Fruit fly (Drosophila melanogaster) whole organism, embryonic: ENCODE results near the gene dimm.

ENCODE experiments used
- ATbp ChIP-seq: fragments of 200-800 bp; sonication (Bioruptor generic); optimal IDR thresholded peaks from 2 replicates; lab custom pipeline; 2017; ENCODE audit warnings: missing biosample characterization, mild to moderate bottlenecking, missing genetic modification characterization, missing genetic modification reagents
- Bteb2 ChIP-seq: fragments of 200-800 bp; sonication (Bioruptor generic); optimal IDR thresholded peaks from 2 replicates; lab custom pipeline; 2016; ENCODE audit warnings: missing biosample characterization, missing genetic modification characterization
- CG10209 ChIP-seq: fragments of 200-800 bp; sonication (Bioruptor generic); optimal IDR thresholded peaks from 3 replicates; lab custom pipeline; 2017; ENCODE audit warnings: missing biosample characterization, mild to moderate bottlenecking, missing genetic modification characterization, missing genetic modification reagents
- CG11456 ChIP-seq: fragments of 200-800 bp; sonication (Bioruptor generic); IDR thresholded peaks from 3 replicates; pipeline ENCODE4 v1.3.6; 2022; ENCODE audit warnings: missing biosample characterization, missing genetic modification characterization
- CG11560 ChIP-seq: fragments of 200-800 bp; sonication (Bioruptor generic); IDR thresholded peaks from 3 replicates; pipeline ENCODE4 v1.3.6; 2022; ENCODE audit warnings: missing biosample characterization, missing genetic modification characterization
- CG12219 ChIP-seq: fragments of 200-800 bp; sonication (Bioruptor generic); optimal IDR thresholded peaks from 3 replicates; lab custom pipeline; 2018; ENCODE audit warnings: missing biosample characterization, mild to moderate bottlenecking, missing genetic modification characterization
- CG1233 ChIP-seq: fragments of 200-800 bp; sonication (Bioruptor generic); optimal IDR thresholded peaks from 4 replicates; lab custom pipeline; 2018; ENCODE audit warnings: missing biosample characterization, mild to moderate bottlenecking, missing genetic modification characterization
- CG12391 ChIP-seq: fragments of 200-800 bp; sonication (Bioruptor generic); optimal IDR thresholded peaks from 3 replicates; lab custom pipeline; 2018; ENCODE audit warnings: missing biosample characterization, mild to moderate bottlenecking, missing genetic modification characterization, moderate library complexity
- CG13287 ChIP-seq: fragments of 200-800 bp; sonication (Bioruptor generic); IDR thresholded peaks from 2 replicates; pipeline ENCODE4 v1.3.6; 2022; ENCODE audit warnings: missing biosample characterization, missing genetic modification characterization; ENCODE audit not compliant: partially characterized antibody
- CG15269 ChIP-seq: fragments of 200-800 bp; sonication (Bioruptor generic); optimal IDR thresholded peaks from 2 replicates; lab custom pipeline; 2018; ENCODE audit warnings: missing biosample characterization, mild to moderate bottlenecking, missing genetic modification characterization, moderate library complexity
- CG15601 ChIP-seq: fragments of 200-800 bp; sonication (Bioruptor generic); optimal IDR thresholded peaks from 3 replicates; lab custom pipeline; 2019; ENCODE audit warnings: missing biosample characterization, mild to moderate bottlenecking, missing genetic modification characterization, moderate library complexity
- CG1603 ChIP-seq: fragments of 200-800 bp; sonication (Bioruptor generic); optimal IDR thresholded peaks from 2 replicates; lab custom pipeline; 2019; ENCODE audit warnings: missing biosample characterization, mild to moderate bottlenecking, missing genetic modification characterization, moderate library complexity
- CG1647 ChIP-seq: fragments of 200-800 bp; sonication (Bioruptor generic); optimal IDR thresholded peaks from 3 replicates; lab custom pipeline; 2016; ENCODE audit warnings: missing biosample characterization, missing genetic modification characterization
- CG17359 ChIP-seq: fragments of 200-800 bp; sonication (Bioruptor generic); optimal IDR thresholded peaks from 3 replicates; lab custom pipeline; 2018; ENCODE audit warnings: missing biosample characterization, mild to moderate bottlenecking, missing genetic modification characterization, moderate library complexity
- CG18599 ChIP-seq: fragments of 200-800 bp; sonication (Bioruptor generic); optimal IDR thresholded peaks from 3 replicates; lab custom pipeline; 2017; ENCODE audit warnings: missing biosample characterization, missing genetic modification characterization, mild to moderate bottlenecking, moderate library complexity, missing genetic modification reagents
- CG2712 ChIP-seq: fragments of 200-800 bp; optimal IDR thresholded peaks from 3 replicates; lab custom pipeline; 2019; ENCODE audit warnings: missing biosample characterization, mild to moderate bottlenecking, missing genetic modification characterization, moderate library complexity
- CG5245 ChIP-seq: fragments of 200-800 bp; sonication (Bioruptor generic); optimal IDR thresholded peaks from 3 replicates; lab custom pipeline; 2016; ENCODE audit warnings: missing biosample characterization, missing genetic modification characterization
- CG7745 ChIP-seq: fragments of 200-800 bp; sonication (Bioruptor generic); optimal IDR thresholded peaks from 2 replicates; lab custom pipeline; 2018; ENCODE audit warnings: missing biosample characterization, mild to moderate bottlenecking, missing genetic modification characterization, moderate library complexity
- CG7786 ChIP-seq: fragments of 200-800 bp; sonication (Bioruptor generic); optimal IDR thresholded peaks from 2 replicates; lab custom pipeline; 2016; ENCODE audit warnings: missing biosample characterization, missing genetic modification characterization
- Deaf1 ChIP-seq: fragments of 200-800 bp; optimal IDR thresholded peaks from 3 replicates; lab custom pipeline; 2019; ENCODE audit warnings: missing biosample characterization, mild to moderate bottlenecking, missing genetic modification characterization, moderate library complexity
- Eip74EF ChIP-seq, 2 experiments: fragments of 200-800 bp in 1 of 2; fragments of >200 bp in 1 of 2; sonication (Bioruptor generic) in 1 of 2; optimal IDR thresholded peaks; 2 replicates each; lab custom pipeline; 2017 to 2019; ENCODE audit warnings: missing biosample characterization in 2 of 2, missing genetic modification characterization in 2 of 2, mild to moderate bottlenecking in 1 of 2, moderate library complexity in 1 of 2
- Fer3 ChIP-seq: fragments of 200-800 bp; sonication (Bioruptor generic); optimal IDR thresholded peaks from 2 replicates; lab custom pipeline; 2018; ENCODE audit warnings: missing biosample characterization, mild to moderate bottlenecking, missing genetic modification characterization, moderate library complexity
- H15 ChIP-seq: fragments of 200-800 bp; sonication (Bioruptor generic); IDR thresholded peaks from 3 replicates; pipeline ENCODE4 v1.3.6; 2022; ENCODE audit warnings: missing biosample characterization, missing genetic modification characterization
- HmgZ ChIP-seq: fragments of 200-800 bp; sonication (Bioruptor generic); optimal IDR thresholded peaks from 2 replicates; lab custom pipeline; 2018; ENCODE audit warnings: missing biosample characterization, mild to moderate bottlenecking, missing genetic modification characterization
- Hr51 ChIP-seq, 2 experiments: fragments of 200-800 bp; sonication (Bioruptor generic); optimal IDR thresholded peaks; 2 replicates in 1 of 2; 3 replicates in 1 of 2; lab custom pipeline; 2016 to 2018; ENCODE audit warnings: missing biosample characterization in 2 of 2, missing genetic modification characterization in 2 of 2, mild to moderate bottlenecking in 1 of 2, moderate library complexity in 1 of 2
- Mes4 ChIP-seq: fragments of 200-800 bp; sonication (Bioruptor generic); optimal IDR thresholded peaks from 2 replicates; lab custom pipeline; 2016; ENCODE audit warnings: missing biosample characterization, missing genetic modification characterization
- Myb ChIP-seq: fragments of 200-800 bp; sonication (Bioruptor generic); optimal IDR thresholded peaks from 2 replicates; lab custom pipeline; 2016; ENCODE audit warnings: missing biosample characterization, missing genetic modification characterization
- NFAT ChIP-seq: fragments of 200-800 bp; sonication (Bioruptor generic); IDR thresholded peaks from 2 replicates; pipeline ENCODE4 v1.3.6; 2022; ENCODE audit warnings: missing biosample characterization, missing genetic modification characterization
- Nf-YC ChIP-seq: fragments of 200-800 bp; optimal IDR thresholded peaks from 3 replicates; lab custom pipeline; 2019; ENCODE audit warnings: missing biosample characterization, mild to moderate bottlenecking, missing genetic modification characterization, moderate library complexity
- Opbp ChIP-seq: fragments of 200-800 bp; sonication (Bioruptor generic); IDR thresholded peaks from 3 replicates; pipeline ENCODE4 v1.3.6; 2022; ENCODE audit warnings: missing biosample characterization, missing genetic modification characterization; ENCODE audit not compliant: partially characterized antibody
- Spps ChIP-seq: fragments of 200-800 bp; sonication (Bioruptor generic); optimal IDR thresholded peaks from 2 replicates; lab custom pipeline; 2018; ENCODE audit warnings: missing biosample characterization, mild to moderate bottlenecking, missing genetic modification characterization
- YL-1 ChIP-seq: fragments of 200-800 bp; sonication (Bioruptor generic); optimal IDR thresholded peaks from 3 replicates; lab custom pipeline; 2017; ENCODE audit warnings: missing biosample characterization, mild to moderate bottlenecking, missing genetic modification characterization
- bab2 ChIP-seq: fragments of 200-800 bp; sonication (Bioruptor generic); optimal IDR thresholded peaks from 2 replicates; lab custom pipeline; 2016; ENCODE audit warnings: missing biosample characterization, missing genetic modification characterization
- bcd ChIP-seq: fragments of 200-800 bp; sonication (Bioruptor generic); optimal IDR thresholded peaks from 2 replicates; lab custom pipeline; 2017; ENCODE audit warnings: missing biosample characterization, mild to moderate bottlenecking, missing genetic modification characterization
- dmrt99B ChIP-seq: fragments of 200-800 bp; sonication (Bioruptor generic); optimal IDR thresholded peaks from 2 replicates; lab custom pipeline; 2018; ENCODE audit warnings: missing biosample characterization, mild to moderate bottlenecking, missing genetic modification characterization, moderate library complexity
- dpn ChIP-seq, 2 experiments: fragments of 200-800 bp; sonication (Bioruptor generic); optimal IDR thresholded peaks; 3 replicates each; lab custom pipeline; 2016; ENCODE audit warnings: missing biosample characterization in 2 of 2, missing genetic modification characterization in 2 of 2
- gsb-n ChIP-seq: fragments of 200-800 bp; sonication (Bioruptor generic); optimal IDR thresholded peaks from 3 replicates; lab custom pipeline; 2018; ENCODE audit warnings: missing biosample characterization, mild to moderate bottlenecking, missing genetic modification characterization
- her ChIP-seq: fragments of 200-800 bp; sonication (Bioruptor generic); optimal IDR thresholded peaks from 2 replicates; lab custom pipeline; 2016; ENCODE audit warnings: missing biosample characterization, missing genetic modification characterization
- otp ChIP-seq: fragments of 200-800 bp; sonication (Bioruptor generic); IDR thresholded peaks from 3 replicates; pipeline ENCODE4, ENCODE4 v1.3.6; 2022; ENCODE audit warnings: missing biosample characterization, missing genetic modification characterization
- pan ChIP-seq, 4 experiments: fragments of >200 bp in 3 of 4; fragments of 200-800 bp in 1 of 4; sonication (Bioruptor generic) in 1 of 4; optimal IDR thresholded peaks in 3 of 4; IDR thresholded peaks in 1 of 4; 2 replicates each; pipeline versions ENCODE4 v1.3.6 to Lab custom; 2017 to 2022; ENCODE audit warnings: missing biosample characterization in 2 of 4, missing genetic modification characterization in 2 of 4, mixed read lengths in 1 of 4
- psq ChIP-seq: fragments of 200-800 bp; sonication (Bioruptor generic); optimal IDR thresholded peaks from 2 replicates; lab custom pipeline; 2017; ENCODE audit warnings: missing biosample characterization, missing genetic modification characterization
- schlank ChIP-seq: fragments of 200-800 bp; sonication (Bioruptor generic); optimal IDR thresholded peaks from 2 replicates; lab custom pipeline; 2018; ENCODE audit warnings: missing biosample characterization, mild to moderate bottlenecking, missing genetic modification characterization
- sd ChIP-seq: fragments of 200-800 bp; sonication (Bioruptor generic); optimal IDR thresholded peaks from 3 replicates; lab custom pipeline; 2018; ENCODE audit warnings: missing biosample characterization, mild to moderate bottlenecking, missing genetic modification characterization, moderate library complexity
- sens-2 ChIP-seq: fragments of 200-800 bp; sonication (Bioruptor generic); IDR thresholded peaks from 2 replicates; pipeline ENCODE4 v1.3.6; 2022; ENCODE audit warnings: missing biosample characterization, missing genetic modification characterization
- slbo ChIP-seq: fragments of 200-800 bp; sonication (Bioruptor generic); IDR thresholded peaks from 2 replicates; pipeline ENCODE4 v1.3.6; 2022; ENCODE audit warnings: missing biosample characterization, missing genetic modification characterization
- sob ChIP-seq: fragments of 200-800 bp; sonication (Bioruptor generic); IDR thresholded peaks from 2 replicates; pipeline ENCODE4 v1.3.6; 2022; ENCODE audit warnings: missing biosample characterization, missing genetic modification characterization
- unpg ChIP-seq: fragments of 200-800 bp; sonication (Bioruptor generic); optimal IDR thresholded peaks from 3 replicates; lab custom pipeline; 2018; ENCODE audit warnings: missing biosample characterization, mild to moderate bottlenecking, missing genetic modification characterization, moderate library complexity
- zen ChIP-seq: fragments of 200-800 bp; sonication (Bioruptor generic); optimal IDR thresholded peaks from 3 replicates; lab custom pipeline; 2018; ENCODE audit warnings: missing biosample characterization, mild to moderate bottlenecking, missing genetic modification characterization, moderate library complexity
- zfh1 ChIP-seq: fragments of 200-800 bp; sonication (Bioruptor generic); IDR thresholded peaks from 3 replicates; pipeline ENCODE4 v1.3.6; 2022; ENCODE audit warnings: missing biosample characterization, missing genetic modification characterization

The dimm gene

DNA sequence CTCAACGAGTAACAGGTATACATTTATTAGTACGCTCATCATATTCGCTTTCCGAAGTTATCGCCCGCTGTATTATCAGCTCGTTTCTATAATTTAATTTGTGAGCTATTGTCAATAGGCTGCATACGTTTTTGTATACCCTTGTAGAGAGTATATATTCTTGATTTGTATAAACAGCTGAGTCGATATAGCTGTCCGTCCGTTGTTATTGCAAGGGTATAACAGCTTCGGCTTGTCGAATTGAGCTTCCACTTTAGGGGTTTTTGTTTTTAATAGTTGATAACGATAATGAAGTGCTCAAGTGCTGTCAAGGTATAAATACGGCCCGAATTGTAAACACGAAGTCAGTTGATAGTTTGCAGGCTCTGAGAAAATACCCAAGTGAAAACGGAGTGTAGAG, 39.3 kb downstream of the dimm start, which contains the start of gene CG8665 (continued):
- peak; percentile 44 for TF ChIP-seq CG10209 (GFP tag; lab: Kevin White, UChicago)
- no peak for TF ChIP-seq Nf-YC (tag; lab: Kevin White, UChicago)
- TF ChIP-seq Bteb2, result peak; percentile 5
- no peak for TF ChIP-seq YL-1 (GFP tag; lab: Kevin White, UChicago)
- no peak for TF ChIP-seq Opbp (GFP tag; lab: Robert Waterston, UW)
- no peak for TF ChIP-seq Spps (tag; lab: Kevin White, UChicago)
- TF ChIP-seq CG2712 (tag; lab: Kevin White, UChicago), result peak; percentile 22
- TF ChIP-seq her (GFP tag; lab: Kevin White, UChicago), result peak; percentile 24
- TF ChIP-seq CG12391, result peak; percentile 47
- no peak for TF ChIP-seq psq (GFP tag; lab: Kevin White, UChicago)
- TF ChIP-seq dpn (GFP tag; optimal IDR thresholded peaks at IDR 0.05; lab: Kevin White, UChicago), result peak; percentile 14 to 32
- no peak for TF ChIP-seq CG11560 (tag; lab: Robert Waterston, UW)
- TF ChIP-seq Deaf1, result peak; percentile 72
- TF ChIP-seq dmrt99B (tag; lab: Kevin White, UChicago), result peak; percentile 36
- TF ChIP-seq CG1233 (GFP tag; lab: Kevin White, UChicago), result peak; percentile 9
- peak; percentile 12 for TF ChIP-seq gsb-n (tag; lab: Kevin White, UChicago)
- peak; percentile 55 for TF ChIP-seq CG1603 (tag; lab: Kevin White, UChicago)
- TF ChIP-seq CG11456, result peak; percentile 65; the same call in 1 of the 3 replicates
- peak; percentile 15 for TF ChIP-seq CG15601 (tag; lab: Kevin White, UChicago)
- no peak for TF ChIP-seq sens-2
- TF ChIP-seq pan (optimal IDR thresholded peaks at IDR 0.05; lab: Kevin White, UChicago), result no peak
- no peak for TF ChIP-seq pan (GFP tag; optimal IDR thresholded peaks at IDR 0.05 in 1 of 2, IDR thresholded peaks at IDR 0.05 in 1 of 2)
- TF ChIP-seq zen (tag; lab: Kevin White, UChicago), result no peak
- peak; percentile 66 for TF ChIP-seq Fer3 (tag; lab: Kevin White, UChicago)
- peak; percentile 5 for TF ChIP-seq bcd
- TF ChIP-seq Eip74EF (GFP tag; optimal IDR thresholded peaks at IDR 0.05; lab: Kevin White, UChicago), result peak in 1 of 2 experiments; percentile 6
- TF ChIP-seq ATbp (GFP tag; lab: Kevin White, UChicago), result peak; percentile 7
- no peak for TF ChIP-seq sd (tag; lab: Kevin White, UChicago)
- peak; percentile 1 for TF ChIP-seq CG5245 (GFP tag; lab: Kevin White, UChicago)
- 0 out of 3 replicates have a peak, but pooled peaks have one; percentile 32 for TF ChIP-seq otp (GFP tag; lab: Robert Waterston, UW)
- no peak for TF ChIP-seq Mes4
- TF ChIP-seq CG17359 (tag; lab: Kevin White, UChicago), result peak; percentile 23
- TF ChIP-seq H15 (GFP tag; lab: Robert Waterston, UW), result no peak
- peak; percentile 76 for TF ChIP-seq sob (GFP tag; lab: Robert Waterston, UW)
- peak; percentile 51 for TF ChIP-seq CG15269
- TF ChIP-seq Hr51 (GFP tag; optimal IDR thresholded peaks at IDR 0.05; lab: Kevin White, UChicago), result peak in 1 of 2 experiments; percentile 0
- peak; percentile 15 for TF ChIP-seq bab2 (GFP tag; lab: Kevin White, UChicago)
- TF ChIP-seq unpg (GFP tag; lab: Kevin White, UChicago), result peak; percentile 60
- peak; percentile 76 for TF ChIP-seq HmgZ
- peak; percentile 34; the same call in 1 of the 2 replicates for TF ChIP-seq NFAT (GFP tag; lab: Robert Waterston, UW)
- peak; percentile 16 for TF ChIP-seq CG1647 (GFP tag; lab: Kevin White, UChicago)
- peak; percentile 71 for TF ChIP-seq slbo (GFP tag; lab: Robert Waterston, UW)
- TF ChIP-seq zfh1 (GFP tag; lab: Robert Waterston, UW), result no peak
- peak; percentile 74 for TF ChIP-seq CG18599 (GFP tag; lab: Kevin White, UChicago)
- TF ChIP-seq schlank, result peak; percentile 24
- TF ChIP-seq CG7745 (tag; lab: Kevin White, UChicago), result no peak
- TF ChIP-seq CG12219 (GFP tag; lab: Kevin White, UChicago), result peak; percentile 38
- peak; percentile 11 for TF ChIP-seq Myb (GFP tag; lab: Kevin White, UChicago)
- no peak for TF ChIP-seq CG13287
- TF ChIP-seq CG7786 (GFP tag; lab: Kevin White, UChicago), result peak; percentile 54
